Worm (Caenorhabditis elegans): ENCODE results near the gene bgal-2.

Gene bgal-2

DNA sequence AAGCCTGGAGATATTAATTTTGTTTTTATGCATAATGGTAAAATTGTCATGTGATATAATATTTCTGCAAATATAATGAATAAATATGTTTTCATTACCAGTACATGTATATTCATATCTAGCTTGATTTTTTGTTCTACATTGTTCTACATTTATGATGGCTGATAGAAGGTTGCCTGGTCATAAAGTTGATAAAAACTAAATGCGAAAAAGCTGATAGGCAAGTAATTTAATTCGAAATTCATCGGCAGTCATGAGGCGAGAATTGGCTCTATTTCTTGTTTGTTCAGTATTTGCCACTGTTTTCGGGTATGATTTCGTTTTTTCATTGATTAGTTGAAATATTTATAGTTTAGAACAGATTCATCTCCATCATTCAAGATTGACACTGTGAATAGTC, at the start of gene bgal-2:
bgal-2 (plus strand) TSS at position 231 of the 400 bp plus-strand sequence.
- no peak for TF ChIP-seq blmp-1 (tag; optimal IDR thresholded peaks at IDR 0.05; ENCODE audit: insufficient read depth)
- TF ChIP-seq R02D3.7 (tag; optimal IDR thresholded peaks at IDR 0.05) = no peak
- no peak for TF ChIP-seq lin-11 (tag; optimal IDR thresholded peaks at IDR 0.05)
- TF ChIP-seq ztf-4 (tag; optimal IDR thresholded peaks at IDR 0.05) = no peak
- peak; percentile 6 for TF ChIP-seq crh-2 (tag; optimal IDR thresholded peaks at IDR 0.05)
- peak; percentile 75 for TF ChIP-seq fos-1 (tag; optimal IDR thresholded peaks at IDR 0.05)
- no peak for TF ChIP-seq mdl-1 (tag; optimal IDR thresholded peaks at IDR 0.05)
- TF ChIP-seq dmd-4 (tag; optimal IDR thresholded peaks at IDR 0.05) = no peak
- TF ChIP-seq nhr-12 (tag; optimal IDR thresholded peaks at IDR 0.05) = no peak
- no peak for TF ChIP-seq ZK546.5 (tag; optimal IDR thresholded peaks at IDR 0.05)
- peak; percentile 5 for TF ChIP-seq sma-9 (GFP tag; optimal IDR thresholded peaks at IDR 0.05)
- no peak for TF ChIP-seq sma-9 (tag; optimal IDR thresholded peaks at IDR 0.05)

DNA sequence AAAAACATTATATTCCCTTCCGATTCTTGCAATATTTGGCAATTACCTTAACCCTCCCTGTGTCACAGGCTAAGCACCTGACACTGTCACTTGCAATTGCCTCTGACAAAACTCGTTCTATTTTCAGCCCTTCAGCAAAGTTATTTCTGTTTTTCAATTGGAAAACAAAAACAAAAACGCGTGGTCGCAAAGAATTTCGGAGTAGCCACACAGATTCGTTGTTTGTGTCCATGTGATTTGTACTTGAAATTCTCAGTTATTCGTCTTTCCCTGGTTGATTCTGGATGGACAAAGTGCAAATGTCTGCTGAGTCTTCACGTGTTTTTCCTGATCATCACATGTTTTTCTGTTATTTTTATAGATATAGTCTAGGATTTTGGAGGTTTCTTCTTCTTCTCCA, 48.7 kb upstream of the bgal-2 start:
- peak; percentile 85 for TF ChIP-seq sma-9 (GFP tag; optimal IDR thresholded peaks at IDR 0.05)
- no peak for TF ChIP-seq sma-9 (tag; optimal IDR thresholded peaks at IDR 0.05)
- TF ChIP-seq lsy-2 (tag; optimal IDR thresholded peaks at IDR 0.05) = peak in 1 of 2 experiments; percentile 58
- peak; percentile 45 for TF ChIP-seq crh-2 (tag; optimal IDR thresholded peaks at IDR 0.05)
- TF ChIP-seq nhr-129 (tag; optimal IDR thresholded peaks at IDR 0.05) = peak; percentile 83
- TF ChIP-seq R02D3.7 (tag; optimal IDR thresholded peaks at IDR 0.05) = no peak
- TF ChIP-seq sem-4 (tag; optimal IDR thresholded peaks at IDR 0.05) = no peak
- peak; percentile 70 for TF ChIP-seq nhr-25 (tag; optimal IDR thresholded peaks at IDR 0.05)
- peak in 1 of 2 experiments; percentile 27 for TF ChIP-seq mdl-1 (tag; optimal IDR thresholded peaks at IDR 0.05)
- TF ChIP-seq C34F6.9 (tag; optimal IDR thresholded peaks at IDR 0.05) = peak; percentile 57
- peak; percentile 81 for TF ChIP-seq nhr-21 (tag; optimal IDR thresholded peaks at IDR 0.05)
- peak; percentile 65 for TF ChIP-seq sma-3 (GFP tag; optimal IDR thresholded peaks at IDR 0.05)
- TF ChIP-seq F13H6.1 (tag; optimal IDR thresholded peaks at IDR 0.05) = peak; percentile 63
- no peak for TF ChIP-seq alr-1 (tag; optimal IDR thresholded peaks at IDR 0.05)

DNA sequence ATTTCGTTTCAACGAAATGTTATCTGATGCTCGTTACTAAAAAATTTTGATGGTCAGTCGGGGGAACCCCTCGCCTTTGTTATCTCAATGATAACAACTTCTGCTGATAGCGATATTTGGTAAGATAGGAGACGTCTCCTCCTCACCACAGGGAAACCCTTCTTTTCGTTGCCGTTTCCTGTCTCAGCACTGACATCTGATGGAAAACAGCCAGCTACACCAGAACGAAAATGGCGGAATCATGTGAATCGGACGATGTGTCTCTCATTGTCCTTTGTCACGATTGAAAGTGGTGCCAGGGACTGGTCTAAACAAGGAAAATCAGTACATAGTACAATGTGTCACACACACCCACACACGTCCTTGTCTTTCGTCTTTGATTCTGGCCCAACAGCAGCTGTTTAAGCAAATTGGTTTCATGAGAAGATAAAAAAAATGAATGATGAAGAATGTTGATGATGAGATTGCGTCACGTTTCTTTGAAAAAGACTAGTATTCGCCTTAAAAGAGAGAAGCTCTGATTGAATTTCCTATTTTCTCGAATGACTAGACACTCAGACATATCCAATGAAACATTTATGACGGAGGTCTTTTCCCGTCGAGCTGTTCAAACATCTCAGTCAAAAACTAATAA, 47.7 kb upstream of the bgal-2 start:
- peak; percentile 66 for TF ChIP-seq gmeb-1 (tag; optimal IDR thresholded peaks at IDR 0.05)
- peak; percentile 61 for TF ChIP-seq fos-1 (tag; optimal IDR thresholded peaks at IDR 0.05)
- TF ChIP-seq F13H6.1 (tag; optimal IDR thresholded peaks at IDR 0.05) = peak; percentile 68
- TF ChIP-seq ceh-82 (tag; optimal IDR thresholded peaks at IDR 0.05) = no peak
- peak; percentile 84 for TF ChIP-seq blmp-1 (tag; optimal IDR thresholded peaks at IDR 0.05; ENCODE audit: insufficient read depth)
- TF ChIP-seq mdl-1 (tag; optimal IDR thresholded peaks at IDR 0.05) = peak; percentile 80 to 84
- no peak for TF ChIP-seq ceh-16 (tag; optimal IDR thresholded peaks at IDR 0.05)
- no peak for TF ChIP-seq nhr-237 (tag; optimal IDR thresholded peaks at IDR 0.05)
- no peak for TF ChIP-seq nhr-23 (tag; optimal IDR thresholded peaks at IDR 0.05)
- TF ChIP-seq nhr-129 (tag; optimal IDR thresholded peaks at IDR 0.05) = peak; percentile 88
- peak; percentile 17 for TF ChIP-seq ama-1 (optimal IDR thresholded peaks at IDR 0.05)
- peak; percentile 84 for TF ChIP-seq egl-27 (tag; optimal IDR thresholded peaks at IDR 0.05)
- no peak for TF ChIP-seq mbf-1 (tag; optimal IDR thresholded peaks at IDR 0.05)
- no peak for TF ChIP-seq lin-13 (GFP tag; optimal IDR thresholded peaks at IDR 0.05)
- TF ChIP-seq lsy-2 (tag; optimal IDR thresholded peaks at IDR 0.05) = peak in 1 of 2 experiments; percentile 63
- TF ChIP-seq nhr-6 (tag; optimal IDR thresholded peaks at IDR 0.05) = peak; percentile 76
- no peak for TF ChIP-seq unc-62 (GFP tag; optimal IDR thresholded peaks at IDR 0.05)
- peak; percentile 66 for TF ChIP-seq crh-2 (tag; optimal IDR thresholded peaks at IDR 0.05)
- TF ChIP-seq skn-1 (tag; optimal IDR thresholded peaks at IDR 0.05) = no peak
- TF ChIP-seq unc-39 (tag; optimal IDR thresholded peaks at IDR 0.05) = no peak
- TF ChIP-seq elt-3 (tag; optimal IDR thresholded peaks at IDR 0.05) = peak; percentile 14
- TF ChIP-seq ZK546.5 (tag; optimal IDR thresholded peaks at IDR 0.05) = no peak
- TF ChIP-seq ztf-1 (GFP tag; conservative IDR thresholded peaks at IDR 0.05) = no peak
- no peak for TF ChIP-seq nhr-77 (tag; optimal IDR thresholded peaks at IDR 0.05)
- TF ChIP-seq zag-1 (tag; optimal IDR thresholded peaks at IDR 0.05) = no peak
- TF ChIP-seq aly-2 (tag; optimal IDR thresholded peaks at IDR 0.05) = no peak
- TF ChIP-seq C34F6.9 (tag; optimal IDR thresholded peaks at IDR 0.05) = peak; percentile 42
- TF ChIP-seq snpc-4 (tag; optimal IDR thresholded peaks at IDR 0.05) = no peak
- no peak for TF ChIP-seq lin-11 (tag; optimal IDR thresholded peaks at IDR 0.05)
- no peak for TF ChIP-seq R02D3.7 (tag; optimal IDR thresholded peaks at IDR 0.05)
- no peak for TF ChIP-seq ztf-11 (tag; optimal IDR thresholded peaks at IDR 0.05)
- TF ChIP-seq unc-55 (GFP tag; optimal IDR thresholded peaks at IDR 0.05) = no peak
- peak; percentile 97 for TF ChIP-seq nhr-25 (tag; optimal IDR thresholded peaks at IDR 0.05)
- no peak for TF ChIP-seq nhr-11 (tag; optimal IDR thresholded peaks at IDR 0.05)
- peak; percentile 96 for TF ChIP-seq nhr-21 (tag; optimal IDR thresholded peaks at IDR 0.05)
- no peak for TF ChIP-seq mab-5 (tag; optimal IDR thresholded peaks at IDR 0.05)
- TF ChIP-seq ztf-4 (tag; optimal IDR thresholded peaks at IDR 0.05) = peak; percentile 19
- TF ChIP-seq dmd-4 (tag; optimal IDR thresholded peaks at IDR 0.05) = peak; percentile 21
- TF ChIP-seq Y55F3AM.14 (GFP tag; optimal IDR thresholded peaks at IDR 0.05) = peak; percentile 66
- no peak for TF ChIP-seq peb-1 (tag; optimal IDR thresholded peaks at IDR 0.05)
- no peak for TF ChIP-seq alr-1 (tag; optimal IDR thresholded peaks at IDR 0.05)
- TF ChIP-seq elt-1 (tag; optimal IDR thresholded peaks at IDR 0.05) = no peak
- TF ChIP-seq sma-9 (GFP tag; optimal IDR thresholded peaks at IDR 0.05) = peak; percentile 93
- TF ChIP-seq sma-9 (tag; optimal IDR thresholded peaks at IDR 0.05) = no peak
